Worm (Caenorhabditis elegans) whole organism, L2 larva: Measurements from ENCODE around the gene F38A1.9.

ENCODE experiments used
- ama-1 ChIP-seq: fragments of 150-350 bp; optimal IDR thresholded peaks from 2 replicates; lab custom pipeline; 2018; ENCODE audit warnings: inconsistent platforms
- ceh-82 ChIP-seq: fragments of 150-350 bp; optimal IDR thresholded peaks from 2 replicates; lab custom pipeline; 2014; ENCODE audit warnings: missing biosample characterization, missing genetic modification characterization
- elt-3 ChIP-seq: sonication (generic microtip); optimal IDR thresholded peaks from 2 replicates; lab custom pipeline; 2017; ENCODE audit warnings: missing biosample characterization, missing genetic modification characterization
- fos-1 ChIP-seq: fragments of 150-350 bp; optimal IDR thresholded peaks from 2 replicates; lab custom pipeline; 2014; ENCODE audit warnings: missing biosample characterization, missing genetic modification characterization
- lin-39 ChIP-seq: fragments of 150-350 bp; optimal IDR thresholded peaks from 2 replicates; lab custom pipeline; 2014; ENCODE audit warnings: missing biosample characterization, missing genetic modification reagents, missing genetic modification characterization
- mab-5 ChIP-seq: fragments of 150-350 bp; optimal IDR thresholded peaks from 2 replicates; lab custom pipeline; 2014; ENCODE audit warnings: missing biosample characterization, missing genetic modification characterization
- mdl-1 ChIP-seq, 2 experiments: fragments of 150-350 bp in 1 of 2; sonication (generic microtip) in 1 of 2; optimal IDR thresholded peaks; 2 replicates each; lab custom pipeline; 2017; ENCODE audit warnings: missing biosample characterization in 2 of 2, missing genetic modification characterization in 2 of 2
- nhr-11 ChIP-seq: fragments of 150-350 bp; optimal IDR thresholded peaks from 2 replicates; lab custom pipeline; 2014; ENCODE audit warnings: missing biosample characterization, missing genetic modification characterization
- snpc-4 ChIP-seq: fragments of 150-350 bp; optimal IDR thresholded peaks from 2 replicates; lab custom pipeline; 2014; ENCODE audit warnings: missing biosample characterization, missing genetic modification characterization
- ztf-11 ChIP-seq: sonication (generic microtip); optimal IDR thresholded peaks from 2 replicates; lab custom pipeline; 2017; ENCODE audit warnings: missing biosample characterization, missing genetic modification characterization

DNA sequence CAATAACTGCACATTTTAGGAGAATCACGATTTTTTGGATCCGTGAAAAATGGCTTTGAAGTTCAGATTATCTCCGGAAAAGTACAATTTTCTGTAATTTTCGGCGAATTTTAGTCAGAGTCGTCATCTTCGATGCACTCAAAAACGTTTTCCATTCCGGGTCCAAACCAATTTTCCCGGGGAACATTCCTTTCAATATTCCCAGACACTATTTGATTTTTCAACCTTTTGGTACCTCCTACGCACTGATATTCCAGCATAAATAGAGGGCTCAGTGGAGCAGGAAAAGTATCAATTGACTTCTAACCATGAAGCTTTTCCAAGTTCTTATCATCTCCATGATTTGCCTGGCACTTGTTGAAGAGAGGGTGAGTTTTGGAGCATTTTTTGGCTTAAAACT lies 13.6 kb downstream of the F38A1.9 start, which contains the start of gene W09G12.6:
- TF ChIP-seq ztf-11 (tag; lab: Kevin White, UChicago) (no peak), ceh-82 (tag; lab: Kevin White, UChicago) (no peak), mdl-1 (tag; optimal IDR thresholded peaks at IDR 0.05; lab: Kevin White, UChicago) (no peak), snpc-4 (tag; lab: Kevin White, UChicago) (no peak), fos-1 (tag; lab: Kevin White, UChicago) (no peak), elt-3 (no peak), lin-39 (tag; lab: Kevin White, UChicago) (no peak), mab-5 (tag; lab: Kevin White, UChicago) (no peak), ama-1 (lab: Kevin White, UChicago) (no peak), nhr-11 (no peak)
